Fruit fly (Drosophila melanogaster) whole organism, prepupa: ENCODE data around the gene CG12362.
A peak's percentile ranks its signal among the peaks of the same experiment; 100 is the strongest.

Experiments
- Blimp-1 ChIP-seq: fragments of 200-800 bp; sonication (Bioruptor generic); optimal IDR thresholded peaks from 3 replicates; lab custom pipeline; 2017; ENCODE audit warnings: missing biosample characterization, missing genetic modification characterization, mild to moderate bottlenecking, moderate library complexity, missing genetic modification reagents
- CG11294 ChIP-seq: fragments of 200-800 bp; sonication (Bioruptor generic); IDR thresholded peaks from 2 replicates; pipeline ENCODE4 v1.3.6; 2022; ENCODE audit warnings: missing biosample characterization, missing genetic modification characterization
- CG11762 ChIP-seq: fragments of 200-800 bp; sonication (Bioruptor generic); optimal IDR thresholded peaks from 3 replicates; lab custom pipeline; 2016; ENCODE audit warnings: missing biosample characterization, missing genetic modification characterization; ENCODE audit not compliant: insufficient read depth
- CG15336 ChIP-seq: fragments of 200-800 bp; sonication (Bioruptor generic); IDR thresholded peaks from 2 replicates; pipeline ENCODE4 v1.3.6; 2022; ENCODE audit warnings: missing biosample characterization, missing genetic modification characterization
- CG16779 ChIP-seq: fragments of 200-800 bp; sonication (Bioruptor generic); optimal IDR thresholded peaks from 3 replicates; lab custom pipeline; 2017; ENCODE audit warnings: missing biosample characterization, mild to moderate bottlenecking, missing genetic modification characterization
- CG3032 ChIP-seq: fragments of 200-800 bp; optimal IDR thresholded peaks from 2 replicates; lab custom pipeline; 2019; ENCODE audit warnings: missing biosample characterization, mild to moderate bottlenecking, missing genetic modification characterization, moderate library complexity
- CG31627 ChIP-seq: fragments of 200-800 bp; sonication (Bioruptor generic); optimal IDR thresholded peaks from 3 replicates; lab custom pipeline; 2016; ENCODE audit warnings: missing biosample characterization, missing genetic modification characterization
- CG32006 ChIP-seq: fragments of 200-800 bp; sonication (Bioruptor generic); optimal IDR thresholded peaks from 3 replicates; lab custom pipeline; 2017; ENCODE audit warnings: missing biosample characterization, mild to moderate bottlenecking, missing genetic modification characterization
- CG34406 ChIP-seq: fragments of 200-800 bp; sonication (Bioruptor generic); optimal IDR thresholded peaks from 3 replicates; lab custom pipeline; 2016; ENCODE audit warnings: missing biosample characterization, missing genetic modification characterization
- CG3919 ChIP-seq: fragments of 200-800 bp; sonication (Bioruptor generic); optimal IDR thresholded peaks from 3 replicates; lab custom pipeline; 2016; ENCODE audit warnings: missing biosample characterization, missing genetic modification characterization
- CG4318 ChIP-seq: fragments of 200-800 bp; sonication (Bioruptor generic); optimal IDR thresholded peaks from 3 replicates; lab custom pipeline; 2017; ENCODE audit warnings: missing biosample characterization, mild to moderate bottlenecking, missing genetic modification characterization
- CG6792 ChIP-seq: fragments of 200-800 bp; sonication (Bioruptor generic); optimal IDR thresholded peaks from 3 replicates; lab custom pipeline; 2016; ENCODE audit warnings: missing biosample characterization, missing genetic modification characterization
- CG6808 ChIP-seq: fragments of 200-800 bp; sonication (Bioruptor generic); optimal IDR thresholded peaks from 3 replicates; lab custom pipeline; 2017; ENCODE audit warnings: missing biosample characterization, missing genetic modification characterization, mild to moderate bottlenecking, moderate library complexity, missing genetic modification reagents
- CG6854 ChIP-seq: fragments of 200-800 bp; sonication (Bioruptor generic); optimal IDR thresholded peaks from 2 replicates; lab custom pipeline; 2017; ENCODE audit warnings: missing biosample characterization, mild to moderate bottlenecking, missing genetic modification characterization
- CG7368 ChIP-seq: fragments of 200-800 bp; sonication (Bioruptor generic); optimal IDR thresholded peaks from 3 replicates; lab custom pipeline; 2016; ENCODE audit warnings: missing biosample characterization, missing genetic modification characterization
- CG8119 ChIP-seq: fragments of 200-800 bp; sonication (Bioruptor generic); IDR thresholded peaks from 3 replicates; pipeline ENCODE4 v1.3.6; 2022; ENCODE audit warnings: missing biosample characterization, missing genetic modification characterization
- CG8319 ChIP-seq: fragments of 200-800 bp; sonication (Bioruptor generic); optimal IDR thresholded peaks from 3 replicates; lab custom pipeline; 2016; ENCODE audit warnings: missing biosample characterization, missing genetic modification characterization
- CG8632 ChIP-seq: fragments of 200-800 bp; sonication (Bioruptor generic); optimal IDR thresholded peaks from 3 replicates; lab custom pipeline; 2016; ENCODE audit warnings: missing biosample characterization, missing genetic modification characterization
- Eip75B ChIP-seq: fragments of 200-800 bp; sonication (Bioruptor generic); optimal IDR thresholded peaks from 3 replicates; lab custom pipeline; 2016; ENCODE audit warnings: missing biosample characterization, missing genetic modification characterization
- Eip78C ChIP-seq: fragments of 200-800 bp; sonication (Bioruptor generic); peaks from one replicate; lab custom pipeline; 2016; ENCODE audit warnings: missing biosample characterization, missing genetic modification characterization
- Eip93F ChIP-seq: fragments of 200-800 bp; sonication (Bioruptor generic); optimal IDR thresholded peaks from 2 replicates; lab custom pipeline; 2016; ENCODE audit warnings: missing biosample characterization, mild to moderate bottlenecking, missing genetic modification characterization
- Ets96B ChIP-seq: fragments of 200-800 bp; optimal IDR thresholded peaks from 2 replicates; lab custom pipeline; 2019; ENCODE audit warnings: missing biosample characterization, mild to moderate bottlenecking, missing genetic modification characterization, moderate library complexity
- Gug ChIP-seq: fragments of 200-800 bp; sonication (Bioruptor generic); IDR thresholded peaks from 2 replicates; pipeline ENCODE4 v1.3.6; 2022; ENCODE audit warnings: missing biosample characterization, missing genetic modification characterization
- Hr39 ChIP-seq: fragments of 200-800 bp; sonication (Bioruptor generic); optimal IDR thresholded peaks from 2 replicates; lab custom pipeline; 2016; ENCODE audit warnings: missing biosample characterization, missing genetic modification characterization
- Hr4 ChIP-seq: fragments of 200-800 bp; sonication (Bioruptor generic); optimal IDR thresholded peaks from 3 replicates; lab custom pipeline; 2016; ENCODE audit warnings: missing biosample characterization, missing genetic modification characterization
- Lpt ChIP-seq: fragments of 200-800 bp; sonication (Bioruptor generic); optimal IDR thresholded peaks from 3 replicates; lab custom pipeline; 2016; ENCODE audit warnings: missing biosample characterization, missing genetic modification characterization
- Met ChIP-seq: fragments of 200-800 bp; sonication (Bioruptor generic); optimal IDR thresholded peaks from 3 replicates; lab custom pipeline; 2016; ENCODE audit warnings: missing biosample characterization, missing genetic modification characterization
- OdsH ChIP-seq: fragments of 200-800 bp; sonication (Bioruptor generic); optimal IDR thresholded peaks from 3 replicates; lab custom pipeline; 2016; ENCODE audit warnings: missing biosample characterization, missing genetic modification characterization
- Smox ChIP-seq: fragments of 200-800 bp; sonication (Bioruptor generic); optimal IDR thresholded peaks from 3 replicates; lab custom pipeline; 2016; ENCODE audit warnings: missing biosample characterization, missing genetic modification characterization
- Sox15 ChIP-seq: fragments of 200-800 bp; sonication (Bioruptor generic); optimal IDR thresholded peaks from 3 replicates; lab custom pipeline; 2016; ENCODE audit warnings: missing biosample characterization, missing genetic modification characterization
- acj6 ChIP-seq: fragments of 200-800 bp; sonication (Bioruptor generic); optimal IDR thresholded peaks from 3 replicates; lab custom pipeline; 2016; ENCODE audit warnings: missing biosample characterization, missing genetic modification characterization
- cyc ChIP-seq: fragments of 200-800 bp; sonication (Bioruptor generic); optimal IDR thresholded peaks from 3 replicates; lab custom pipeline; 2016; ENCODE audit warnings: missing biosample characterization, missing genetic modification characterization
- dac ChIP-seq: fragments of 200-800 bp; sonication (Bioruptor generic); optimal IDR thresholded peaks from 2 replicates; lab custom pipeline; 2017; ENCODE audit warnings: missing biosample characterization, mild to moderate bottlenecking, missing genetic modification characterization
- dsx ChIP-seq: fragments of 200-800 bp; optimal IDR thresholded peaks from 3 replicates; lab custom pipeline; 2019; ENCODE audit warnings: missing biosample characterization, mild to moderate bottlenecking, missing genetic modification characterization, moderate library complexity; ENCODE audit not compliant: poor library complexity, severe bottlenecking
- eg ChIP-seq: fragments of 200-800 bp; sonication (Bioruptor generic); IDR thresholded peaks from 3 replicates; pipeline ENCODE4 v1.3.6; 2022; ENCODE audit warnings: missing biosample characterization, missing genetic modification characterization
- esn ChIP-seq: fragments of 200-800 bp; sonication (Bioruptor generic); optimal IDR thresholded peaks from 2 replicates; lab custom pipeline; 2016; ENCODE audit warnings: missing biosample characterization, mild to moderate bottlenecking, missing genetic modification characterization, moderate library complexity
- fd59A ChIP-seq: fragments of 200-800 bp; sonication (Bioruptor generic); optimal IDR thresholded peaks from 2 replicates; lab custom pipeline; 2017; ENCODE audit warnings: missing biosample characterization, mild to moderate bottlenecking, missing genetic modification characterization, missing genetic modification reagents
- fd85E ChIP-seq: fragments of 200-800 bp; sonication (Bioruptor generic); optimal IDR thresholded peaks from 3 replicates; lab custom pipeline; 2016; ENCODE audit warnings: missing biosample characterization, missing genetic modification characterization
- fkh ChIP-seq: fragments of 200-800 bp; sonication (Bioruptor generic); optimal IDR thresholded peaks from 3 replicates; lab custom pipeline; 2017; ENCODE audit warnings: missing biosample characterization, mild to moderate bottlenecking, missing genetic modification characterization, moderate library complexity
- lz ChIP-seq: fragments of 200-800 bp; sonication (Bioruptor generic); optimal IDR thresholded peaks from 3 replicates; lab custom pipeline; 2016; ENCODE audit warnings: missing biosample characterization, missing genetic modification characterization
- net ChIP-seq: fragments of 200-800 bp; sonication (Bioruptor generic); optimal IDR thresholded peaks from 3 replicates; lab custom pipeline; 2016; ENCODE audit warnings: missing biosample characterization, missing genetic modification characterization
- salr ChIP-seq, 2 experiments: fragments of 200-800 bp; sonication (Bioruptor generic); optimal IDR thresholded peaks; 3 replicates each; lab custom pipeline; 2016 to 2018; ENCODE audit warnings: missing biosample characterization in 2 of 2, missing genetic modification characterization in 2 of 2, mild to moderate bottlenecking in 1 of 2
- spab ChIP-seq: fragments of 200-800 bp; sonication (Bioruptor generic); optimal IDR thresholded peaks from 2 replicates; lab custom pipeline; 2017; ENCODE audit warnings: missing biosample characterization, mild to moderate bottlenecking, missing genetic modification characterization, missing genetic modification reagents
- ss ChIP-seq, 2 experiments: fragments of 200-800 bp; sonication (Bioruptor generic); optimal IDR thresholded peaks; 2 replicates in 1 of 2; 3 replicates in 1 of 2; lab custom pipeline; 2017 to 2018; ENCODE audit warnings: mild to moderate bottlenecking in 2 of 2, missing biosample characterization in 2 of 2, missing genetic modification characterization in 2 of 2, moderate library complexity in 1 of 2
- svp ChIP-seq: fragments of 200-800 bp; sonication (Bioruptor generic); peaks from one replicate; lab custom pipeline; 2016; ENCODE audit warnings: missing biosample characterization, missing genetic modification characterization
- topi ChIP-seq: fragments of 200-800 bp; sonication (Bioruptor generic); optimal IDR thresholded peaks from 3 replicates; lab custom pipeline; 2016; ENCODE audit warnings: missing biosample characterization, missing genetic modification characterization
- vri ChIP-seq: fragments of 200-800 bp; sonication (Bioruptor generic); optimal IDR thresholded peaks from 3 replicates; lab custom pipeline; 2016; ENCODE audit warnings: missing biosample characterization, mild to moderate bottlenecking, missing genetic modification characterization

CG12362 gene

DNA sequence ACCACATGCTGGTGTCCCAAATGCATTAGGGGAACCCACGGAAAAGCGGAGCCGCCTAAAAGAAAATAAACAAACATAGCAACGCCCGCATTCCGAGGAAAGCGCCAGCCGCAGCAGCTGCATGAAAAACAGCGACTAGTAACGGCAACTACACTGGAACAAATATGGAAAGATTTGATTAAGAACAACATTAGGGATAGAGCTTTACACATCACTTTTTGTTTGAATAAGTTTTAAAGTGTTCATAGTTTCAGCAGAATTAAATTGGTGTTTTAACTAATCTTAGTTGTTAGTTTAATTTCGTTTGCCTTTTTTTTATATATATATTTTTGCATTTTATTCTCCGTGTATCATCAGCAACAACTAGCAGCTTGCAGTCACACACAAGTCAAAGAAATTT is 15.4 kb downstream of the CG12362 start (continued):
- TF ChIP-seq CG16779 (no peak), ss (GFP tag; optimal IDR thresholded peaks at IDR 0.05; lab: Kevin White, UChicago) (no peak), fd59A (no peak), OdsH (GFP tag; lab: Kevin White, UChicago) (peak; percentile 44), topi (GFP tag; lab: Kevin White, UChicago) (no peak), net (GFP tag; lab: Kevin White, UChicago) (peak; percentile 43), salr (GFP tag; optimal IDR thresholded peaks at IDR 0.05; lab: Kevin White, UChicago) (peak in 1 of 2 experiments; percentile 50), Hr39 (GFP tag; lab: Kevin White, UChicago) (no peak), CG32006 (GFP tag; lab: Kevin White, UChicago) (peak; percentile 87), Gug (peak; percentile 55; the same call in 1 of the 2 replicates), CG3919 (GFP tag; lab: Kevin White, UChicago) (peak; percentile 16), CG6792 (GFP tag; lab: Kevin White, UChicago) (no peak), cyc (no peak), CG15336 (peak; percentile 89), Eip93F (GFP tag; lab: Kevin White, UChicago) (no peak), vri (GFP tag; lab: Kevin White, UChicago) (no peak), CG34406 (no peak), Hr4 (GFP tag; lab: Kevin White, UChicago) (peak; percentile 82), Ets96B (tag; lab: Kevin White, UChicago) (no peak), Sox15 (no peak), esn (no peak), acj6 (GFP tag; lab: Kevin White, UChicago) (no peak), CG8632 (GFP tag; lab: Kevin White, UChicago) (no peak), Smox (GFP tag; lab: Kevin White, UChicago) (no peak), CG6808 (GFP tag; lab: Kevin White, UChicago) (no peak)
- TF ChIP-seq, all 60 proteins: peak for 20

- no peak for TF ChIP-seq Smox (GFP tag; lab: Kevin White, UChicago)
- peak; percentile 36 for TF ChIP-seq CG3919 (GFP tag; lab: Kevin White, UChicago)
- TF ChIP-seq CG31627 (GFP tag; lab: Kevin White, UChicago), result no peak
- no peak for TF ChIP-seq Blimp-1 (GFP tag; lab: Kevin White, UChicago)
- peak; percentile 11 for TF ChIP-seq CG11762 (GFP tag; lab: Kevin White, UChicago)
- TF ChIP-seq CG8632 (GFP tag; lab: Kevin White, UChicago), result no peak
- no peak for TF ChIP-seq dsx
- peak; percentile 93 for TF ChIP-seq CG8119 (GFP tag; lab: Robert Waterston, UW)
- no peak for TF ChIP-seq CG34406
- peak in 1 of 2 experiments; percentile 71 for TF ChIP-seq salr (GFP tag; optimal IDR thresholded peaks at IDR 0.05; lab: Kevin White, UChicago)
- peak; percentile 51; the same call in 1 of the 3 replicates for TF ChIP-seq eg
- peak; percentile 57 for TF ChIP-seq Eip78C (GFP tag; lab: Kevin White, UChicago)
- TF ChIP-seq Eip75B (GFP tag; lab: Kevin White, UChicago), result no peak
- no peak for TF ChIP-seq CG7368 (GFP tag; lab: Kevin White, UChicago)
- TF ChIP-seq CG11294 (GFP tag; lab: Robert Waterston, UW), result no peak; the same call in 1 of the 2 replicates
- TF ChIP-seq Hr4 (GFP tag; lab: Kevin White, UChicago), result peak; percentile 83
- no peak for TF ChIP-seq Ets96B (tag; lab: Kevin White, UChicago)
- no peak for TF ChIP-seq fd85E (GFP tag; lab: Kevin White, UChicago)
- TF ChIP-seq Lpt (GFP tag; lab: Kevin White, UChicago), result peak; percentile 75
- no peak for TF ChIP-seq lz
- TF ChIP-seq Sox15, result no peak
- TF ChIP-seq CG15336, result peak; percentile 89
- peak; percentile 91 for TF ChIP-seq CG4318 (GFP tag; lab: Kevin White, UChicago)
- TF ChIP-seq ss (GFP tag; optimal IDR thresholded peaks at IDR 0.05; lab: Kevin White, UChicago), result no peak
- TF ChIP-seq net (GFP tag; lab: Kevin White, UChicago), result no peak
- TF ChIP-seq CG6854 (GFP tag; lab: Kevin White, UChicago), result no peak
- 0 out of 2 replicates have a peak, but pooled peaks have one; percentile 9 for TF ChIP-seq Gug
- TF ChIP-seq dac, result peak; percentile 84
- no peak for TF ChIP-seq topi (GFP tag; lab: Kevin White, UChicago)
- no peak for TF ChIP-seq esn
- no peak for TF ChIP-seq fkh (GFP tag; lab: Kevin White, UChicago)
- no peak for TF ChIP-seq svp (GFP tag; lab: Kevin White, UChicago)
- TF ChIP-seq Met, result no peak
- TF ChIP-seq cyc, result no peak
- TF ChIP-seq OdsH (GFP tag; lab: Kevin White, UChicago), result peak; percentile 52
- no peak for TF ChIP-seq CG3032
- TF ChIP-seq vri (GFP tag; lab: Kevin White, UChicago), result no peak
- TF ChIP-seq spab (GFP tag; lab: Kevin White, UChicago), result no peak
- no peak for TF ChIP-seq Eip93F (GFP tag; lab: Kevin White, UChicago)
- TF ChIP-seq fd59A, result no peak
- no peak for TF ChIP-seq CG6808 (GFP tag; lab: Kevin White, UChicago)
- TF ChIP-seq CG8319 (GFP tag; lab: Kevin White, UChicago), result no peak
These were observed 16.1 kb downstream of the CG12362 start for dm6 chr3L:10428746-10429145.
